Fruit fly (Drosophila melanogaster): Measurements from ENCODE around the gene Best1.

Gene Best1

dm6 chr3R:10138900-10139299, 31.4 kb downstream of the Best1 start:
- TF ChIP-seq Rel (GFP tag; optimal IDR thresholded peaks at IDR 0.05) (no peak), Rel (tag; optimal IDR thresholded peaks at IDR 0.05) (no peak), brk (GFP tag; optimal IDR thresholded peaks at IDR 0.05) (no peak), Sp1 (GFP tag; optimal IDR thresholded peaks at IDR 0.05) (no peak), CG9705 (GFP tag; optimal IDR thresholded peaks at IDR 0.05) (no peak), pan (optimal IDR thresholded peaks at IDR 0.05) (no peak), Myc (optimal IDR thresholded peaks at IDR 0.05) (no peak), dmrt93B (GFP tag; optimal IDR thresholded peaks at IDR 0.05) (no peak), tai (GFP tag; optimal IDR thresholded peaks at IDR 0.05) (no peak)

- no peak for TF ChIP-seq sage (GFP tag; optimal IDR thresholded peaks at IDR 0.05)
- no peak for TF ChIP-seq rgr (GFP tag; optimal IDR thresholded peaks at IDR 0.05)
- no peak for TF ChIP-seq psq (GFP tag; optimal IDR thresholded peaks at IDR 0.05)
- no peak for TF ChIP-seq N (GFP tag; optimal IDR thresholded peaks at IDR 0.05)
- TF ChIP-seq Hr78 (GFP tag; optimal IDR thresholded peaks at IDR 0.05), result no peak
- TF ChIP-seq tai (GFP tag; optimal IDR thresholded peaks at IDR 0.05), result no peak
- no peak for TF ChIP-seq dsf (GFP tag; optimal IDR thresholded peaks at IDR 0.05; ENCODE audit: borderline replicate concordance)
- TF ChIP-seq Myc (optimal IDR thresholded peaks at IDR 0.05), result no peak
- TF ChIP-seq Dfd (GFP tag; optimal IDR thresholded peaks at IDR 0.05), result no peak
- TF ChIP-seq jim (GFP tag; optimal IDR thresholded peaks at IDR 0.05), result no peak
- TF ChIP-seq CG9705 (GFP tag; optimal IDR thresholded peaks at IDR 0.05), result no peak
- no peak for TF ChIP-seq dmrt93B (GFP tag; optimal IDR thresholded peaks at IDR 0.05)
- TF ChIP-seq Mio (GFP tag; optimal IDR thresholded peaks at IDR 0.05), result no peak
- TF ChIP-seq GATAd (GFP tag; optimal IDR thresholded peaks at IDR 0.05), result no peak
- no peak for TF ChIP-seq pan (optimal IDR thresholded peaks at IDR 0.05)
These were observed 32.5 kb downstream of the Best1 start for dm6 chr3R:10137801-10138200.

dm6 chr3R:10135011-10135410, 35.3 kb downstream of the Best1 start:
- TF ChIP-seq Vsx2 (GFP tag; optimal IDR thresholded peaks at IDR 0.05; ENCODE audit: partially characterized antibody) (no peak), dmrt93B (GFP tag; optimal IDR thresholded peaks at IDR 0.05) (no peak), pan (optimal IDR thresholded peaks at IDR 0.05) (no peak), fru (GFP tag; optimal IDR thresholded peaks at IDR 0.05) (no peak), woc (GFP tag; optimal IDR thresholded peaks at IDR 0.05) (no peak), foxo (GFP tag; optimal IDR thresholded peaks at IDR 0.05) (no peak), Mio (GFP tag; optimal IDR thresholded peaks at IDR 0.05) (no peak), CrebA (GFP tag; optimal IDR thresholded peaks at IDR 0.05; ENCODE audit: borderline replicate concordance) (no peak), jim (GFP tag; optimal IDR thresholded peaks at IDR 0.05) (no peak), sage (GFP tag; optimal IDR thresholded peaks at IDR 0.05) (no peak), h (GFP tag; optimal IDR thresholded peaks at IDR 0.05) (no peak), rgr (GFP tag; optimal IDR thresholded peaks at IDR 0.05) (no peak), lola (GFP tag; optimal IDR thresholded peaks at IDR 0.05) (no peak), CG32264 (GFP tag; optimal IDR thresholded peaks at IDR 0.05) (no peak), brk (GFP tag; optimal IDR thresholded peaks at IDR 0.05) (no peak), CG9705 (GFP tag; optimal IDR thresholded peaks at IDR 0.05) (no peak), Abd-B (GFP tag; optimal IDR thresholded peaks at IDR 0.05) (no peak), Jra (GFP tag; optimal IDR thresholded peaks at IDR 0.05) (no peak), psq (GFP tag; optimal IDR thresholded peaks at IDR 0.05) (no peak)

dm6 chr3R:10134341-10134668, 36.0 kb downstream of the Best1 start:
- TF ChIP-seq GATAd (GFP tag; optimal IDR thresholded peaks at IDR 0.05) (no peak), jim (GFP tag; optimal IDR thresholded peaks at IDR 0.05) (no peak), woc (GFP tag; optimal IDR thresholded peaks at IDR 0.05) (peak; percentile 13), Vsx2 (GFP tag; optimal IDR thresholded peaks at IDR 0.05; ENCODE audit: partially characterized antibody) (no peak), brk (GFP tag; optimal IDR thresholded peaks at IDR 0.05) (peak; percentile 33), lola (GFP tag; optimal IDR thresholded peaks at IDR 0.05) (no peak), CrebA (GFP tag; optimal IDR thresholded peaks at IDR 0.05; ENCODE audit: borderline replicate concordance) (no peak), Sp1 (GFP tag; optimal IDR thresholded peaks at IDR 0.05) (peak; percentile 48), Dif (GFP tag; optimal IDR thresholded peaks at IDR 0.05; ENCODE audit: partially characterized antibody) (no peak), CG9705 (GFP tag; optimal IDR thresholded peaks at IDR 0.05) (peak; percentile 48), Rel (GFP tag; optimal IDR thresholded peaks at IDR 0.05) (no peak), Rel (tag; optimal IDR thresholded peaks at IDR 0.05) (peak; percentile 19), Dfd (GFP tag; optimal IDR thresholded peaks at IDR 0.05) (no peak), br (GFP tag; optimal IDR thresholded peaks at IDR 0.05) (peak; percentile 76), Jra (GFP tag; optimal IDR thresholded peaks at IDR 0.05) (peak; percentile 82), usp (GFP tag; optimal IDR thresholded peaks at IDR 0.05) (no peak), ey (GFP tag; optimal IDR thresholded peaks at IDR 0.05) (peak; percentile 60), sage (GFP tag; optimal IDR thresholded peaks at IDR 0.05) (no peak), Hr78 (GFP tag; optimal IDR thresholded peaks at IDR 0.05) (no peak), Hnf4 (GFP tag; optimal IDR thresholded peaks at IDR 0.05) (peak; percentile 87), HLH106 (tag; optimal IDR thresholded peaks at IDR 0.05) (peak; percentile 37), psq (GFP tag; optimal IDR thresholded peaks at IDR 0.05) (peak; percentile 77), Mio (GFP tag; optimal IDR thresholded peaks at IDR 0.05) (peak; percentile 9), Hr83 (GFP tag; optimal IDR thresholded peaks at IDR 0.05; ENCODE audit: poor library complexity, severe bottlenecking) (peak; percentile 95), N (GFP tag; optimal IDR thresholded peaks at IDR 0.05) (no peak), pan (optimal IDR thresholded peaks at IDR 0.05) (no peak), Myc (optimal IDR thresholded peaks at IDR 0.05) (peak; percentile 22), fru (GFP tag; optimal IDR thresholded peaks at IDR 0.05) (peak; percentile 68), Abd-B (GFP tag; optimal IDR thresholded peaks at IDR 0.05) (no peak), OdsH (GFP tag; optimal IDR thresholded peaks at IDR 0.05) (peak; percentile 55), dsf (GFP tag; optimal IDR thresholded peaks at IDR 0.05; ENCODE audit: borderline replicate concordance) (peak; percentile 55), h (GFP tag; optimal IDR thresholded peaks at IDR 0.05) (peak; percentile 79), CG32264 (GFP tag; optimal IDR thresholded peaks at IDR 0.05) (peak; percentile 60), sv (GFP tag; optimal IDR thresholded peaks at IDR 0.05) (peak; percentile 35), foxo (GFP tag; optimal IDR thresholded peaks at IDR 0.05) (peak in 1 of 2 experiments; percentile 79), tai (GFP tag; optimal IDR thresholded peaks at IDR 0.05) (peak; percentile 67), rgr (GFP tag; optimal IDR thresholded peaks at IDR 0.05) (peak; percentile 79), dl (GFP tag; optimal IDR thresholded peaks at IDR 0.05; ENCODE audit: insufficient read depth in 1 of 2, partially characterized antibody in 2 of 2) (no peak)

Data from whole organism, wandering third instar larva.